Worm (Caenorhabditis elegans) whole organism, L3 larva: ENCODE data around the gene R08C7.8.

Experiments used
- R02D3.7 ChIP-seq: fragments of 150-350 bp; optimal IDR thresholded peaks from 2 replicates; lab custom pipeline; 2014; ENCODE audit warnings: missing biosample characterization, missing genetic modification characterization
- ZK546.5 ChIP-seq: sonication (generic microtip); optimal IDR thresholded peaks from 2 replicates; lab custom pipeline; 2017; ENCODE audit warnings: missing biosample characterization, missing genetic modification characterization
- aly-2 ChIP-seq: fragments of 150-350 bp; optimal IDR thresholded peaks from 2 replicates; lab custom pipeline; 2014; ENCODE audit warnings: missing biosample characterization, missing genetic modification characterization
- ama-1 ChIP-seq: fragments of 150-350 bp; optimal IDR thresholded peaks from 2 replicates; lab custom pipeline; 2018
- ceh-16 ChIP-seq: sonication (generic microtip); optimal IDR thresholded peaks from 2 replicates; lab custom pipeline; 2017; ENCODE audit warnings: missing biosample characterization, missing genetic modification characterization
- ceh-28 ChIP-seq: fragments of 150-350 bp; optimal IDR thresholded peaks from 2 replicates; lab custom pipeline; 2014; ENCODE audit warnings: missing biosample characterization, missing genetic modification reagents, missing genetic modification characterization
- ceh-82 ChIP-seq: fragments of 150-350 bp; optimal IDR thresholded peaks from 2 replicates; lab custom pipeline; 2014; ENCODE audit warnings: missing biosample characterization, missing genetic modification characterization
- ceh-9 ChIP-seq: sonication (generic microtip); optimal IDR thresholded peaks from 2 replicates; lab custom pipeline; 2018; ENCODE audit warnings: missing biosample characterization, missing genetic modification characterization
- daf-12 ChIP-seq: fragments of 150-350 bp; optimal IDR thresholded peaks from 2 replicates; lab custom pipeline; 2014; ENCODE audit warnings: missing biosample characterization, missing genetic modification reagents, missing genetic modification characterization
- egl-27 ChIP-seq: sonication (generic microtip); optimal IDR thresholded peaks from 4 replicates; lab custom pipeline; 2017; ENCODE audit warnings: missing biosample characterization, missing genetic modification reagents, missing genetic modification characterization
- egl-5 ChIP-seq: fragments of 150-350 bp; optimal IDR thresholded peaks from 2 replicates; lab custom pipeline; 2017; ENCODE audit warnings: missing biosample characterization, missing genetic modification reagents, missing genetic modification characterization, inconsistent platforms
- elt-1 ChIP-seq: fragments of 150-350 bp; optimal IDR thresholded peaks from 2 replicates; lab custom pipeline; 2014; ENCODE audit warnings: missing biosample characterization, missing genetic modification characterization
- elt-2 ChIP-seq: sonication (generic microtip); optimal IDR thresholded peaks from 2 replicates; lab custom pipeline; 2016; ENCODE audit warnings: missing genetic modification reagents, mild to moderate bottlenecking, missing genetic modification characterization, missing compliant biosample characterization
- elt-3 ChIP-seq, 3 experiments: fragments of 150-350 bp in 1 of 3; sonication (generic microtip) in 2 of 3; optimal IDR thresholded peaks; 2 replicates in 2 of 3; 4 replicates in 1 of 3; lab custom pipeline; 2014 to 2017; ENCODE audit warnings: missing biosample characterization in 3 of 3, missing genetic modification characterization in 3 of 3
- eor-1 ChIP-seq, 2 experiments: fragments of 150-350 bp; optimal IDR thresholded peaks; 2 replicates each; lab custom pipeline; 2014 to 2018; ENCODE audit warnings: missing biosample characterization in 2 of 2, missing genetic modification characterization in 2 of 2
- fkh-10 ChIP-seq: sonication (generic microtip); optimal IDR thresholded peaks from 2 replicates; lab custom pipeline; 2017; ENCODE audit warnings: missing biosample characterization, missing genetic modification reagents, missing genetic modification characterization
- fkh-2 ChIP-seq: fragments of 150-350 bp; optimal IDR thresholded peaks from 2 replicates; lab custom pipeline; 2014; ENCODE audit warnings: missing biosample characterization, missing genetic modification reagents, missing genetic modification characterization
- fos-1 ChIP-seq: fragments of 150-350 bp; optimal IDR thresholded peaks from 2 replicates; lab custom pipeline; 2014; ENCODE audit warnings: missing biosample characterization, missing genetic modification characterization
- hmg-11 ChIP-seq: sonication (generic microtip); optimal IDR thresholded peaks from 2 replicates; lab custom pipeline; 2016; ENCODE audit warnings: missing genetic modification characterization, missing compliant biosample characterization
- jun-1 ChIP-seq: fragments of 150-350 bp; optimal IDR thresholded peaks from 2 replicates; lab custom pipeline; 2014; ENCODE audit warnings: missing biosample characterization, missing genetic modification reagents, missing genetic modification characterization
- lin-15B ChIP-seq: fragments of 150-350 bp; optimal IDR thresholded peaks from 2 replicates; lab custom pipeline; 2014; ENCODE audit warnings: missing biosample characterization, missing genetic modification characterization
- lin-39 ChIP-seq: fragments of 150-350 bp; optimal IDR thresholded peaks from 2 replicates; lab custom pipeline; 2018; ENCODE audit warnings: missing biosample characterization, missing genetic modification reagents, missing genetic modification characterization
- lsy-12 ChIP-seq: sonication (generic microtip); optimal IDR thresholded peaks from 2 replicates; lab custom pipeline; 2016; ENCODE audit warnings: mild to moderate bottlenecking, missing genetic modification characterization, missing compliant biosample characterization
- mdl-1 ChIP-seq: fragments of 150-350 bp; optimal IDR thresholded peaks from 2 replicates; lab custom pipeline; 2014; ENCODE audit warnings: missing biosample characterization, missing genetic modification characterization
- mml-1 ChIP-seq: fragments of 150-350 bp; sonication (generic microtip); optimal IDR thresholded peaks from 3 replicates; lab custom pipeline; 2014; ENCODE audit warnings: missing biosample characterization, missing genetic modification characterization
- nfya-1 ChIP-seq: sonication (generic microtip); optimal IDR thresholded peaks from 2 replicates; lab custom pipeline; 2017; ENCODE audit warnings: missing genetic modification characterization, mild to moderate bottlenecking, missing compliant biosample characterization, antibody characterized with exemption, moderate library complexity; ENCODE audit not compliant: insufficient read depth
- nhr-11 ChIP-seq: fragments of 150-350 bp; optimal IDR thresholded peaks from 2 replicates; lab custom pipeline; 2014; ENCODE audit warnings: missing biosample characterization, missing genetic modification characterization
- nhr-12 ChIP-seq: fragments of 150-350 bp; optimal IDR thresholded peaks from 2 replicates; lab custom pipeline; 2014; ENCODE audit warnings: missing biosample characterization, missing genetic modification characterization
- nhr-23 ChIP-seq: fragments of 150-350 bp; optimal IDR thresholded peaks from 2 replicates; lab custom pipeline; 2014; ENCODE audit warnings: missing biosample characterization, missing genetic modification reagents, missing genetic modification characterization
- nhr-237 ChIP-seq: fragments of 150-350 bp; optimal IDR thresholded peaks from 2 replicates; lab custom pipeline; 2014; ENCODE audit warnings: missing biosample characterization, missing genetic modification characterization
- nhr-25 ChIP-seq: sonication (generic microtip); optimal IDR thresholded peaks from 2 replicates; lab custom pipeline; 2017; ENCODE audit warnings: missing biosample characterization, missing genetic modification characterization
- nhr-28 ChIP-seq: fragments of 150-350 bp; optimal IDR thresholded peaks from 2 replicates; lab custom pipeline; 2014; ENCODE audit warnings: missing biosample characterization, missing genetic modification characterization
- nhr-43 ChIP-seq: sonication (generic microtip); optimal IDR thresholded peaks from 2 replicates; lab custom pipeline; 2016; ENCODE audit warnings: mild to moderate bottlenecking, missing genetic modification characterization, missing compliant biosample characterization; ENCODE audit not compliant: poor library complexity, severe bottlenecking
- nhr-67 ChIP-seq: fragments of 150-350 bp; optimal IDR thresholded peaks from 2 replicates; lab custom pipeline; 2014; ENCODE audit warnings: missing biosample characterization, missing genetic modification characterization
- nhr-76 ChIP-seq: fragments of 150-350 bp; sonication (generic microtip); optimal IDR thresholded peaks from 5 replicates; lab custom pipeline; 2014; ENCODE audit warnings: missing biosample characterization, missing genetic modification characterization
- nhr-77 ChIP-seq: fragments of 150-350 bp; optimal IDR thresholded peaks from 2 replicates; lab custom pipeline; 2014; ENCODE audit warnings: missing biosample characterization, missing genetic modification characterization
- pha-4 ChIP-seq: fragments of 150-350 bp; optimal IDR thresholded peaks from 2 replicates; lab custom pipeline; 2014; ENCODE audit warnings: missing biosample characterization, missing genetic modification reagents, missing genetic modification characterization
- pqm-1 ChIP-seq: fragments of 150-350 bp; optimal IDR thresholded peaks from 2 replicates; lab custom pipeline; 2017; ENCODE audit warnings: missing biosample characterization, missing genetic modification characterization, inconsistent platforms
- sea-2 ChIP-seq: fragments of 150-350 bp; sonication (generic microtip); optimal IDR thresholded peaks from 4 replicates; lab custom pipeline; 2014; ENCODE audit warnings: missing biosample characterization, missing genetic modification reagents, missing genetic modification characterization
- skn-1 ChIP-seq: fragments of 150-350 bp; optimal IDR thresholded peaks from 2 replicates; lab custom pipeline; 2014; ENCODE audit warnings: missing biosample characterization, missing genetic modification characterization
- snpc-4 ChIP-seq: fragments of 150-350 bp; optimal IDR thresholded peaks from 2 replicates; lab custom pipeline; 2014; ENCODE audit warnings: missing biosample characterization, missing genetic modification characterization
- tbx-2 ChIP-seq: sonication (generic microtip); optimal IDR thresholded peaks from 2 replicates; lab custom pipeline; 2016; ENCODE audit warnings: mild to moderate bottlenecking, missing genetic modification characterization, missing compliant biosample characterization
- unc-39 ChIP-seq: sonication (generic microtip); optimal IDR thresholded peaks from 4 replicates; lab custom pipeline; 2017; ENCODE audit warnings: missing biosample characterization, missing genetic modification characterization
- unc-62 ChIP-seq: fragments of 150-350 bp; sonication (generic microtip); optimal IDR thresholded peaks from 4 replicates; lab custom pipeline; 2014; ENCODE audit warnings: missing biosample characterization, missing genetic modification reagents, missing genetic modification characterization
- zag-1 ChIP-seq: fragments of 150-350 bp; optimal IDR thresholded peaks from 2 replicates; lab custom pipeline; 2014; ENCODE audit warnings: missing biosample characterization, missing genetic modification characterization
- ztf-11 ChIP-seq: fragments of 150-350 bp; optimal IDR thresholded peaks from 2 replicates; lab custom pipeline; 2014; ENCODE audit warnings: missing biosample characterization, missing genetic modification characterization
- ztf-4 ChIP-seq: fragments of 150-350 bp; optimal IDR thresholded peaks from 2 replicates; lab custom pipeline; 2014; ENCODE audit warnings: missing biosample characterization, missing genetic modification characterization

The R08C7.8 gene

ce11 chrIV:4447284-4447366, 12.8 kb upstream of the R08C7.8 start, which contains the start of gene chat-1:
Gene chat-1 (plus strand): TSS chrIV:4447331.
- TF ChIP-seq hmg-11 (tag; lab: Kevin White, UChicago) (no peak), nhr-76 (tag; lab: Kevin White, UChicago) (no peak), unc-62 (GFP tag; lab: Kevin White, UChicago) (no peak)

DNA sequence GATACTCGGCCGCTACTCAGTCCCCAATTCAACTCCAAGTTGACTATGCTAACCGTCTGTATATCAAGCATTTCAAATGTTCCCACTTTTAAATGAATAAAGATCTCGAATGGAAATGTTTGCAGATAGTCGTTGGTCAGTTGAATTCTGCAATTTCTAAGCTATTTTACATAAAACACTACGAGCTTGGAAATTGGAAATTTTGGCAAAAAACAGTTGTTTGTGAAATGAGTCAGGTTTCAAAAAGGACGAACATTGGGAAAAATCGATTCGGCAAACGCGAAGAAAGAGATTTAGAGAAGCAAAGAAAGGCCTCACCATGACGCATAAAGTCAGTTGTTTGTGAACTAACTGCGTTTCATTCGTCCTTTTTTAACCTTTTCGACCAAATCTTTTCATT, 12.5 kb upstream of the R08C7.8 start:
- TF ChIP-seq ama-1 (lab: Kevin White, UChicago): peak; percentile 83
- no peak for TF ChIP-seq snpc-4 (tag; lab: Kevin White, UChicago)
- no peak for TF ChIP-seq hmg-11 (tag; lab: Kevin White, UChicago)
- TF ChIP-seq pha-4 (tag; lab: Kevin White, UChicago): peak; percentile 65
- peak; percentile 1 for TF ChIP-seq ZK546.5 (tag; lab: Kevin White, UChicago)
- no peak for TF ChIP-seq elt-1
- peak; percentile 20 for TF ChIP-seq pqm-1 (tag; lab: Kevin White, UChicago)
- TF ChIP-seq nhr-67 (tag; lab: Kevin White, UChicago): no peak
- TF ChIP-seq R02D3.7 (tag; lab: Kevin White, UChicago): peak; percentile 42
- peak; percentile 59 for TF ChIP-seq nfya-1 (tag; lab: Kevin White, UChicago)
- no peak for TF ChIP-seq skn-1
- no peak for TF ChIP-seq unc-62 (GFP tag; lab: Kevin White, UChicago)
- TF ChIP-seq nhr-237 (tag; lab: Kevin White, UChicago): no peak
- peak; percentile 43 for TF ChIP-seq nhr-23 (tag; lab: Kevin White, UChicago)
- TF ChIP-seq nhr-25: peak; percentile 50
- TF ChIP-seq ceh-28 (tag; lab: Kevin White, UChicago): peak; percentile 84

- peak; percentile 69 for TF ChIP-seq fos-1 (tag; lab: Kevin White, UChicago)
- TF ChIP-seq nhr-76 (tag; lab: Kevin White, UChicago): no peak
- peak; percentile 99 for TF ChIP-seq nfya-1 (tag; lab: Kevin White, UChicago)
- peak; percentile 83 for TF ChIP-seq elt-2 (tag; lab: Kevin White, UChicago)
- TF ChIP-seq nhr-43: peak; percentile 88
- no peak for TF ChIP-seq nhr-28
- TF ChIP-seq jun-1 (tag; lab: Kevin White, UChicago): peak; percentile 92
- TF ChIP-seq ceh-28 (tag; lab: Kevin White, UChicago): peak; percentile 81
- peak; percentile 26 for TF ChIP-seq fkh-2 (tag; lab: Kevin White, UChicago)
- TF ChIP-seq nhr-237 (tag; lab: Kevin White, UChicago): no peak
- TF ChIP-seq pqm-1 (tag; lab: Kevin White, UChicago): peak; percentile 69
- TF ChIP-seq nhr-25: peak; percentile 98
- peak; percentile 69 for TF ChIP-seq nhr-77 (tag; lab: Kevin White, UChicago)
- TF ChIP-seq aly-2: no peak
- TF ChIP-seq nhr-12 (tag; lab: Kevin White, UChicago): no peak
- peak; percentile 55 for TF ChIP-seq skn-1
- TF ChIP-seq mml-1 (tag; lab: Kevin White, UChicago): no peak
- peak; percentile 98 for TF ChIP-seq ZK546.5 (tag; lab: Kevin White, UChicago)
- peak; percentile 99 for TF ChIP-seq pha-4 (tag; lab: Kevin White, UChicago)
- TF ChIP-seq ceh-82 (tag; lab: Kevin White, UChicago): peak; percentile 68
- TF ChIP-seq unc-62 (GFP tag; lab: Kevin White, UChicago): no peak
- peak; percentile 90 for TF ChIP-seq hmg-11 (tag; lab: Kevin White, UChicago)
- no peak for TF ChIP-seq sea-2 (GFP tag; lab: Kevin White, UChicago)
- TF ChIP-seq elt-1: peak; percentile 81
- TF ChIP-seq mdl-1: peak; percentile 49
- peak; percentile 42 for TF ChIP-seq zag-1 (tag; lab: Kevin White, UChicago)
- TF ChIP-seq egl-27: peak; percentile 76
- peak; percentile 24 for TF ChIP-seq egl-5 (tag; lab: Kevin White, UChicago)
- TF ChIP-seq lin-39: peak; percentile 99
- peak; percentile 98 for TF ChIP-seq nhr-23 (tag; lab: Kevin White, UChicago)
- TF ChIP-seq elt-3 (tag; optimal IDR thresholded peaks at IDR 0.05; lab: Kevin White, UChicago): peak in 1 of 3 experiments; percentile 18
- TF ChIP-seq tbx-2 (tag; lab: Kevin White, UChicago): peak; percentile 85
- peak; percentile 94 for TF ChIP-seq lsy-12
- no peak for TF ChIP-seq ceh-16 (tag; lab: Kevin White, UChicago)
- TF ChIP-seq unc-39: no peak
- TF ChIP-seq R02D3.7 (tag; lab: Kevin White, UChicago): peak; percentile 99
- no peak for TF ChIP-seq ceh-9
- TF ChIP-seq ztf-4 (tag; lab: Kevin White, UChicago): peak; percentile 63
- TF ChIP-seq lin-15B (tag; lab: Kevin White, UChicago): peak; percentile 97
- no peak for TF ChIP-seq ztf-11 (tag; lab: Kevin White, UChicago)
- TF ChIP-seq ama-1 (lab: Kevin White, UChicago): peak; percentile 79
- TF ChIP-seq snpc-4 (tag; lab: Kevin White, UChicago): peak; percentile 88
- TF ChIP-seq daf-12: peak; percentile 42
- TF ChIP-seq fkh-10 (GFP tag; lab: Kevin White, UChicago): peak; percentile 84
- no peak for TF ChIP-seq nhr-67 (tag; lab: Kevin White, UChicago)
- TF ChIP-seq eor-1 (tag; optimal IDR thresholded peaks at IDR 0.05; lab: Kevin White, UChicago): no peak
- peak; percentile 75 for TF ChIP-seq nhr-11 (tag; lab: Kevin White, UChicago)
Observed at ce11 chrIV:4445711-4446290, 11.5 kb upstream of the R08C7.8 start, which contains the start of the genes wapl-1 and htz-1. Gene wapl-1 (minus strand): TSS chrIV:4445740. Gene htz-1 (plus strand): TSS chrIV:4446216.
